Worm (Caenorhabditis elegans) whole organism, midembryonic: ENCODE data around the gene Y53G8AL.4.

ENCODE experiments used
- T22C8.4 ChIP-seq: fragments of 200-800 bp; sonication (Bioruptor generic); IDR thresholded peaks from 2 replicates; pipeline ENCODE4 v1.3.6; 2022; ENCODE audit warnings: missing genetic modification characterization, missing compliant biosample characterization
- cog-1 ChIP-seq: sonication (generic microtip); optimal IDR thresholded peaks from 2 replicates; lab custom pipeline; 2016; ENCODE audit warnings: missing genetic modification characterization, missing compliant biosample characterization
- flt-1 ChIP-seq: fragments of 200-800 bp; sonication (Bioruptor generic); IDR thresholded peaks from 2 replicates; pipeline ENCODE4 v1.3.6; 2022; ENCODE audit warnings: missing genetic modification characterization, missing compliant biosample characterization
- klf-2 ChIP-seq: fragments of 200-800 bp; sonication (Bioruptor generic); conservative IDR thresholded peaks from 2 replicates; pipeline ENCODE4 v1.3.6; 2022; ENCODE audit warnings: missing genetic modification reagents, missing genetic modification characterization, missing compliant biosample characterization
- med-1 ChIP-seq: sonication (generic microtip); optimal IDR thresholded peaks from 2 replicates; lab custom pipeline; 2017; ENCODE audit warnings: missing genetic modification characterization, mild to moderate bottlenecking, missing compliant biosample characterization, antibody characterized with exemption, missing genetic modification reagents; ENCODE audit not compliant: insufficient read depth
- ref-1 ChIP-seq: fragments of 200-800 bp; sonication (Bioruptor generic); conservative IDR thresholded peaks from 2 replicates; pipeline ENCODE4 v1.3.6; 2022; ENCODE audit warnings: missing genetic modification reagents, missing genetic modification characterization, missing compliant biosample characterization
- tab-1 ChIP-seq: fragments of 200-800 bp; sonication (Bioruptor generic); IDR thresholded peaks from 2 replicates; pipeline ENCODE4 v1.3.6; 2022; ENCODE audit warnings: missing genetic modification characterization, missing compliant biosample characterization
- ztf-23 ChIP-seq: fragments of 200-800 bp; sonication (Bioruptor generic); IDR thresholded peaks from 2 replicates; pipeline ENCODE4 v1.3.6; 2022; ENCODE audit warnings: missing genetic modification reagents, missing genetic modification characterization, missing compliant biosample characterization
- ztf-29 ChIP-seq: fragments of 200-800 bp; sonication (Bioruptor generic); IDR thresholded peaks from 2 replicates; pipeline ENCODE4 v1.3.6; 2022; ENCODE audit warnings: missing genetic modification reagents, missing genetic modification characterization, missing compliant biosample characterization

- TF ChIP-seq tab-1 = no peak
- TF ChIP-seq flt-1 (GFP tag; lab: Robert Waterston, UW) = no peak
- TF ChIP-seq ref-1 (GFP tag; lab: Robert Waterston, UW) = no peak
- TF ChIP-seq med-1 (GFP tag; lab: Kevin White, UChicago) = no peak
- TF ChIP-seq klf-2 (GFP tag; lab: Robert Waterston, UW) = no peak
- TF ChIP-seq ztf-23 (GFP tag; lab: Robert Waterston, UW) = no peak
- TF ChIP-seq ztf-29 (GFP tag; lab: Robert Waterston, UW) = no peak
- no peak for TF ChIP-seq T22C8.4 (GFP tag; lab: Robert Waterston, UW)
- no peak for TF ChIP-seq cog-1
Measured at ce11 chrIII:3220287-3220686, 30.2 kb downstream of the Y53G8AL.4 start.
